Fruit fly (Drosophila melanogaster) whole organism, prepupa: ENCODE measurements around the gene Scgbeta.

Source experiments
- Blimp-1 ChIP-seq: fragments of 200-800 bp; sonication (Bioruptor generic); optimal IDR thresholded peaks from 3 replicates; lab custom pipeline; 2017; ENCODE audit warnings: missing biosample characterization, missing genetic modification characterization, mild to moderate bottlenecking, moderate library complexity, missing genetic modification reagents
- CG10669 ChIP-seq: fragments of 200-800 bp; sonication (Bioruptor generic); optimal IDR thresholded peaks from 3 replicates; lab custom pipeline; 2018; ENCODE audit warnings: missing biosample characterization, mild to moderate bottlenecking, missing genetic modification characterization, moderate library complexity
- CG11294 ChIP-seq: fragments of 200-800 bp; sonication (Bioruptor generic); IDR thresholded peaks from 2 replicates; pipeline ENCODE4 v1.3.6; 2022; ENCODE audit warnings: missing biosample characterization, missing genetic modification characterization
- CG11762 ChIP-seq: fragments of 200-800 bp; sonication (Bioruptor generic); optimal IDR thresholded peaks from 3 replicates; lab custom pipeline; 2016; ENCODE audit warnings: missing biosample characterization, missing genetic modification characterization; ENCODE audit not compliant: insufficient read depth
- CG11902 ChIP-seq: fragments of 200-800 bp; sonication (Bioruptor generic); optimal IDR thresholded peaks from 3 replicates; lab custom pipeline; 2016; ENCODE audit warnings: missing biosample characterization, missing genetic modification characterization
- CG15336 ChIP-seq: fragments of 200-800 bp; sonication (Bioruptor generic); IDR thresholded peaks from 2 replicates; pipeline ENCODE4 v1.3.6; 2022; ENCODE audit warnings: missing biosample characterization, missing genetic modification characterization
- CG1621 ChIP-seq: fragments of 200-800 bp; sonication (Bioruptor generic); optimal IDR thresholded peaks from 3 replicates; lab custom pipeline; 2018; ENCODE audit warnings: missing biosample characterization, mild to moderate bottlenecking, missing genetic modification characterization
- CG16779 ChIP-seq: fragments of 200-800 bp; sonication (Bioruptor generic); optimal IDR thresholded peaks from 3 replicates; lab custom pipeline; 2017; ENCODE audit warnings: missing biosample characterization, mild to moderate bottlenecking, missing genetic modification characterization
- CG3032 ChIP-seq: fragments of 200-800 bp; optimal IDR thresholded peaks from 2 replicates; lab custom pipeline; 2019; ENCODE audit warnings: missing biosample characterization, mild to moderate bottlenecking, missing genetic modification characterization, moderate library complexity
- CG32006 ChIP-seq: fragments of 200-800 bp; sonication (Bioruptor generic); optimal IDR thresholded peaks from 3 replicates; lab custom pipeline; 2017; ENCODE audit warnings: missing biosample characterization, mild to moderate bottlenecking, missing genetic modification characterization
- CG34406 ChIP-seq: fragments of 200-800 bp; sonication (Bioruptor generic); optimal IDR thresholded peaks from 3 replicates; lab custom pipeline; 2016; ENCODE audit warnings: missing biosample characterization, missing genetic modification characterization
- CG3919 ChIP-seq: fragments of 200-800 bp; sonication (Bioruptor generic); optimal IDR thresholded peaks from 3 replicates; lab custom pipeline; 2016; ENCODE audit warnings: missing biosample characterization, missing genetic modification characterization
- CG4318 ChIP-seq: fragments of 200-800 bp; sonication (Bioruptor generic); optimal IDR thresholded peaks from 3 replicates; lab custom pipeline; 2017; ENCODE audit warnings: missing biosample characterization, mild to moderate bottlenecking, missing genetic modification characterization
- CG6163 ChIP-seq: fragments of 200-800 bp; sonication (Bioruptor generic); IDR thresholded peaks from 3 replicates; pipeline ENCODE4 v1.3.6; 2022; ENCODE audit warnings: missing biosample characterization, missing genetic modification characterization
- CG6276 ChIP-seq: fragments of 200-800 bp; sonication (Bioruptor generic); optimal IDR thresholded peaks from 2 replicates; lab custom pipeline; 2017; ENCODE audit warnings: missing biosample characterization, mild to moderate bottlenecking, missing genetic modification characterization
- CG6792 ChIP-seq: fragments of 200-800 bp; sonication (Bioruptor generic); optimal IDR thresholded peaks from 3 replicates; lab custom pipeline; 2016; ENCODE audit warnings: missing biosample characterization, missing genetic modification characterization
- CG6808 ChIP-seq: fragments of 200-800 bp; sonication (Bioruptor generic); optimal IDR thresholded peaks from 3 replicates; lab custom pipeline; 2017; ENCODE audit warnings: missing biosample characterization, missing genetic modification characterization, mild to moderate bottlenecking, moderate library complexity, missing genetic modification reagents
- CG8119 ChIP-seq: fragments of 200-800 bp; sonication (Bioruptor generic); IDR thresholded peaks from 3 replicates; pipeline ENCODE4 v1.3.6; 2022; ENCODE audit warnings: missing biosample characterization, missing genetic modification characterization
- CG8319 ChIP-seq: fragments of 200-800 bp; sonication (Bioruptor generic); optimal IDR thresholded peaks from 3 replicates; lab custom pipeline; 2016; ENCODE audit warnings: missing biosample characterization, missing genetic modification characterization
- CG8632 ChIP-seq: fragments of 200-800 bp; sonication (Bioruptor generic); optimal IDR thresholded peaks from 3 replicates; lab custom pipeline; 2016; ENCODE audit warnings: missing biosample characterization, missing genetic modification characterization
- CG9139 ChIP-seq: fragments of 200-800 bp; sonication (Bioruptor generic); optimal IDR thresholded peaks from 3 replicates; lab custom pipeline; 2017; ENCODE audit warnings: missing biosample characterization, mild to moderate bottlenecking, missing genetic modification characterization
- Eip78C ChIP-seq: fragments of 200-800 bp; sonication (Bioruptor generic); peaks from one replicate; lab custom pipeline; 2016; ENCODE audit warnings: missing biosample characterization, missing genetic modification characterization
- Eip93F ChIP-seq: fragments of 200-800 bp; sonication (Bioruptor generic); optimal IDR thresholded peaks from 2 replicates; lab custom pipeline; 2016; ENCODE audit warnings: missing biosample characterization, mild to moderate bottlenecking, missing genetic modification characterization
- Ets21C ChIP-seq: fragments of 200-800 bp; sonication (Bioruptor generic); optimal IDR thresholded peaks from 3 replicates; lab custom pipeline; 2016; ENCODE audit warnings: missing biosample characterization, missing genetic modification characterization
- Ets96B ChIP-seq: fragments of 200-800 bp; optimal IDR thresholded peaks from 2 replicates; lab custom pipeline; 2019; ENCODE audit warnings: missing biosample characterization, mild to moderate bottlenecking, missing genetic modification characterization, moderate library complexity
- Gug ChIP-seq: fragments of 200-800 bp; sonication (Bioruptor generic); IDR thresholded peaks from 2 replicates; pipeline ENCODE4 v1.3.6; 2022; ENCODE audit warnings: missing biosample characterization, missing genetic modification characterization
- Hr4 ChIP-seq: fragments of 200-800 bp; sonication (Bioruptor generic); optimal IDR thresholded peaks from 3 replicates; lab custom pipeline; 2016; ENCODE audit warnings: missing biosample characterization, missing genetic modification characterization
- Lpt ChIP-seq: fragments of 200-800 bp; sonication (Bioruptor generic); optimal IDR thresholded peaks from 3 replicates; lab custom pipeline; 2016; ENCODE audit warnings: missing biosample characterization, missing genetic modification characterization
- Met ChIP-seq: fragments of 200-800 bp; sonication (Bioruptor generic); optimal IDR thresholded peaks from 3 replicates; lab custom pipeline; 2016; ENCODE audit warnings: missing biosample characterization, missing genetic modification characterization
- OdsH ChIP-seq: fragments of 200-800 bp; sonication (Bioruptor generic); optimal IDR thresholded peaks from 3 replicates; lab custom pipeline; 2016; ENCODE audit warnings: missing biosample characterization, missing genetic modification characterization
- Sox102F ChIP-seq: fragments of 200-800 bp; sonication (Bioruptor generic); optimal IDR thresholded peaks from 2 replicates; lab custom pipeline; 2016; ENCODE audit warnings: missing biosample characterization, mild to moderate bottlenecking, missing genetic modification characterization
- Sox14 ChIP-seq: fragments of 200-800 bp; sonication (Bioruptor generic); optimal IDR thresholded peaks from 3 replicates; lab custom pipeline; 2016; ENCODE audit warnings: missing biosample characterization, missing genetic modification characterization
- achi ChIP-seq: fragments of 200-800 bp; sonication (Bioruptor generic); optimal IDR thresholded peaks from 3 replicates; lab custom pipeline; 2016; ENCODE audit warnings: missing biosample characterization, missing genetic modification characterization
- cyc ChIP-seq: fragments of 200-800 bp; sonication (Bioruptor generic); optimal IDR thresholded peaks from 3 replicates; lab custom pipeline; 2016; ENCODE audit warnings: missing biosample characterization, missing genetic modification characterization
- dac ChIP-seq: fragments of 200-800 bp; sonication (Bioruptor generic); optimal IDR thresholded peaks from 2 replicates; lab custom pipeline; 2017; ENCODE audit warnings: missing biosample characterization, mild to moderate bottlenecking, missing genetic modification characterization
- eg ChIP-seq: fragments of 200-800 bp; sonication (Bioruptor generic); IDR thresholded peaks from 3 replicates; pipeline ENCODE4 v1.3.6; 2022; ENCODE audit warnings: missing biosample characterization, missing genetic modification characterization
- fd59A ChIP-seq: fragments of 200-800 bp; sonication (Bioruptor generic); optimal IDR thresholded peaks from 2 replicates; lab custom pipeline; 2017; ENCODE audit warnings: missing biosample characterization, mild to moderate bottlenecking, missing genetic modification characterization, missing genetic modification reagents
- fkh ChIP-seq: fragments of 200-800 bp; sonication (Bioruptor generic); optimal IDR thresholded peaks from 3 replicates; lab custom pipeline; 2017; ENCODE audit warnings: missing biosample characterization, mild to moderate bottlenecking, missing genetic modification characterization, moderate library complexity
- net ChIP-seq: fragments of 200-800 bp; sonication (Bioruptor generic); optimal IDR thresholded peaks from 3 replicates; lab custom pipeline; 2016; ENCODE audit warnings: missing biosample characterization, missing genetic modification characterization
- pdm3 ChIP-seq: fragments of 200-800 bp; sonication (Bioruptor generic); optimal IDR thresholded peaks from 3 replicates; lab custom pipeline; 2016; ENCODE audit warnings: missing biosample characterization, missing genetic modification characterization
- spab ChIP-seq: fragments of 200-800 bp; sonication (Bioruptor generic); optimal IDR thresholded peaks from 2 replicates; lab custom pipeline; 2017; ENCODE audit warnings: missing biosample characterization, mild to moderate bottlenecking, missing genetic modification characterization, missing genetic modification reagents
- ss ChIP-seq, 2 experiments: fragments of 200-800 bp; sonication (Bioruptor generic); optimal IDR thresholded peaks; 2 replicates in 1 of 2; 3 replicates in 1 of 2; lab custom pipeline; 2017 to 2018; ENCODE audit warnings: mild to moderate bottlenecking in 2 of 2, missing biosample characterization in 2 of 2, missing genetic modification characterization in 2 of 2, moderate library complexity in 1 of 2
- svp ChIP-seq: fragments of 200-800 bp; sonication (Bioruptor generic); peaks from one replicate; lab custom pipeline; 2016; ENCODE audit warnings: missing biosample characterization, missing genetic modification characterization
- topi ChIP-seq: fragments of 200-800 bp; sonication (Bioruptor generic); optimal IDR thresholded peaks from 3 replicates; lab custom pipeline; 2016; ENCODE audit warnings: missing biosample characterization, missing genetic modification characterization

The Scgbeta gene

dm6 chr3R:12381130-12381700 is 41.0 kb downstream of the Scgbeta start:
- peak; percentile 45 for TF ChIP-seq Lpt
- TF ChIP-seq CG10669 (GFP tag; lab: Kevin White, UChicago), result no peak
- no peak for TF ChIP-seq OdsH (GFP tag; lab: Kevin White, UChicago)
- no peak for TF ChIP-seq Blimp-1 (GFP tag; lab: Kevin White, UChicago)
- peak; percentile 31; the same call in 1 of the 2 replicates for TF ChIP-seq CG11294 (GFP tag; lab: Robert Waterston, UW)
- no peak for TF ChIP-seq CG11762
- TF ChIP-seq fkh (GFP tag; lab: Kevin White, UChicago), result no peak
- peak; percentile 70 for TF ChIP-seq svp (GFP tag; lab: Kevin White, UChicago)
- no peak for TF ChIP-seq CG8319
- no peak for TF ChIP-seq Met (GFP tag; lab: Kevin White, UChicago)
- peak; percentile 74 for TF ChIP-seq CG15336 (GFP tag; lab: Robert Waterston, UW)
- peak; percentile 77 for TF ChIP-seq CG6163
- TF ChIP-seq ss (GFP tag; optimal IDR thresholded peaks at IDR 0.05; lab: Kevin White, UChicago), result no peak
- peak; percentile 3 for TF ChIP-seq net (GFP tag; lab: Kevin White, UChicago)
- TF ChIP-seq eg (GFP tag; lab: Robert Waterston, UW), result peak; percentile 54
- TF ChIP-seq CG6808 (GFP tag; lab: Kevin White, UChicago), result no peak
- no peak for TF ChIP-seq Ets96B (tag; lab: Kevin White, UChicago)
- peak; percentile 78 for TF ChIP-seq CG32006 (GFP tag; lab: Kevin White, UChicago)
- no peak for TF ChIP-seq topi
- TF ChIP-seq Gug (GFP tag; lab: Robert Waterston, UW), result 0 out of 2 replicates have a peak, but pooled peaks have one; percentile 38
- TF ChIP-seq CG4318 (GFP tag; lab: Kevin White, UChicago), result peak; percentile 54
- TF ChIP-seq spab (GFP tag; lab: Kevin White, UChicago), result no peak
- no peak for TF ChIP-seq CG1621 (tag; lab: Kevin White, UChicago)
- TF ChIP-seq CG8119, result peak; percentile 66
- TF ChIP-seq CG6792, result no peak
- no peak for TF ChIP-seq CG9139 (GFP tag; lab: Kevin White, UChicago)
- no peak for TF ChIP-seq cyc (GFP tag; lab: Kevin White, UChicago)
- peak; percentile 44 for TF ChIP-seq CG6276
- TF ChIP-seq CG8632 (GFP tag; lab: Kevin White, UChicago), result no peak
- TF ChIP-seq Ets21C, result no peak
- peak; percentile 27 for TF ChIP-seq achi (GFP tag; lab: Kevin White, UChicago)
- no peak for TF ChIP-seq CG11902 (GFP tag; lab: Kevin White, UChicago)
- TF ChIP-seq CG34406, result no peak
- TF ChIP-seq CG16779, result no peak
- peak; percentile 34 for TF ChIP-seq pdm3
- no peak for TF ChIP-seq CG3919
- no peak for TF ChIP-seq CG3032 (tag; lab: Kevin White, UChicago)
- TF ChIP-seq Sox14 (GFP tag; lab: Kevin White, UChicago), result peak; percentile 0
- TF ChIP-seq Hr4 (GFP tag; lab: Kevin White, UChicago), result peak; percentile 54
- TF ChIP-seq Eip93F (GFP tag; lab: Kevin White, UChicago), result no peak
- TF ChIP-seq Eip78C (GFP tag; lab: Kevin White, UChicago), result peak; percentile 60
- no peak for TF ChIP-seq Sox102F (GFP tag; lab: Kevin White, UChicago)
- TF ChIP-seq dac, result peak; percentile 23
- no peak for TF ChIP-seq fd59A (GFP tag; lab: Kevin White, UChicago)
